Worm (Caenorhabditis elegans): Measurements from ENCODE around the gene C39H7.4.

C39H7.4 gene

DNA sequence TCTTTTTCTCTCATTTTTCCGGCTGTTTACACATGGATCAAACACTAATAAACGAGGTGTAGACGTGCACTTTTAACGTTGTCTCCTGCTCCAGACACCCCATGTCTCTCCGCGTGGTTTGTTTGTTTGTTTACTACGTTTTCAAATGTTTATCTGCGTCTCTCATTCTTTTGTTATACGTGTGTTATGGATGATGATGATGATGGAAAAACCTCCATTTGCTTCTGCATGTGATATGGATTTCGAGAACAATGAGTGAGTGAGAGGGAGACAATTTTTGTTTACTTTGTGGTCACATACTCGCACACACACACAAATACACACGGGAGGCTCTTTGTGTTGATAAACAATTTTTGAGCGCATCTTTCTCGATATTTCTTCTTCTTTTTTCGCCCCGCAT, 9.9 kb downstream of the C39H7.4 start (continued):
- TF ChIP-seq hlh-4 (tag; optimal IDR thresholded peaks at IDR 0.05) (no peak), pqm-1 (tag; optimal IDR thresholded peaks at IDR 0.05) (no peak), nhr-71 (tag; optimal IDR thresholded peaks at IDR 0.05) (peak; percentile 92), ces-1 (GFP tag; optimal IDR thresholded peaks at IDR 0.05) (no peak), unc-130 (tag; optimal IDR thresholded peaks at IDR 0.05) (no peak), nhr-28 (tag; optimal IDR thresholded peaks at IDR 0.05) (no peak), sox-4 (tag; optimal IDR thresholded peaks at IDR 0.05) (peak; percentile 39), zip-4 (GFP tag; optimal IDR thresholded peaks at IDR 0.05) (no peak), irx-1 (tag; optimal IDR thresholded peaks at IDR 0.05) (peak; percentile 89), sup-37 (GFP tag; optimal IDR thresholded peaks at IDR 0.05) (peak; percentile 32), unc-30 (tag; optimal IDR thresholded peaks at IDR 0.05) (no peak), egl-27 (tag; optimal IDR thresholded peaks at IDR 0.05) (peak in 1 of 2 experiments; percentile 23), fkh-4 (tag; optimal IDR thresholded peaks at IDR 0.05; ENCODE audit: borderline replicate concordance) (no peak), nhr-12 (tag; optimal IDR thresholded peaks at IDR 0.05) (no peak), skn-1 (tag; optimal IDR thresholded peaks at IDR 0.05) (peak; percentile 56), mab-9 (GFP tag; IDR thresholded peaks at IDR 0.05) (peak; percentile 33; the same call in 1 of the 2 replicates), egl-13 (tag; optimal IDR thresholded peaks at IDR 0.05) (peak; percentile 73), nhr-47 (tag; optimal IDR thresholded peaks at IDR 0.05) (peak; percentile 79), hpl-2 (GFP tag; optimal IDR thresholded peaks at IDR 0.05) (no peak), nhr-84 (tag; optimal IDR thresholded peaks at IDR 0.05) (no peak), C34B4.2 (tag; optimal IDR thresholded peaks at IDR 0.05) (no peak), unc-62 (GFP tag; optimal IDR thresholded peaks at IDR 0.05) (no peak), pag-3 (tag; optimal IDR thresholded peaks at IDR 0.05; ENCODE audit: borderline replicate concordance, insufficient read depth) (no peak), elt-2 (tag; optimal IDR thresholded peaks at IDR 0.05) (peak; percentile 68), C04F5.9 (tag; optimal IDR thresholded peaks at IDR 0.05) (no peak), ceh-82 (tag; optimal IDR thresholded peaks at IDR 0.05) (peak in 1 of 3 experiments; percentile 29), sptf-1 (tag; optimal IDR thresholded peaks at IDR 0.05) (no peak), isw-1 (GFP tag; IDR thresholded peaks at IDR 0.05) (peak; percentile 5; the same call in 1 of the 2 replicates), aha-1 (tag; optimal IDR thresholded peaks at IDR 0.05) (peak; percentile 18), dsc-1 (tag; optimal IDR thresholded peaks at IDR 0.05) (peak; percentile 2), elt-3 (tag; optimal IDR thresholded peaks at IDR 0.05) (no peak), ceh-63 (GFP tag; optimal IDR thresholded peaks at IDR 0.05) (no peak), snu-23 (GFP tag; optimal IDR thresholded peaks at IDR 0.05) (peak; percentile 52), rnt-1 (tag; optimal IDR thresholded peaks at IDR 0.05) (peak; percentile 14), nhr-237 (tag; optimal IDR thresholded peaks at IDR 0.05) (peak; percentile 2), lin-35 (GFP tag; optimal IDR thresholded peaks at IDR 0.05) (peak in 1 of 2 experiments; percentile 57), efl-3 (GFP tag; optimal IDR thresholded peaks at IDR 0.05) (no peak), grh-1 (GFP tag; IDR thresholded peaks at IDR 0.05) (no peak), lin-15B (tag; optimal IDR thresholded peaks at IDR 0.05) (no peak), pax-3 (tag; optimal IDR thresholded peaks at IDR 0.05) (peak; percentile 86), tbx-2 (tag; optimal IDR thresholded peaks at IDR 0.05) (peak; percentile 72)

DNA sequence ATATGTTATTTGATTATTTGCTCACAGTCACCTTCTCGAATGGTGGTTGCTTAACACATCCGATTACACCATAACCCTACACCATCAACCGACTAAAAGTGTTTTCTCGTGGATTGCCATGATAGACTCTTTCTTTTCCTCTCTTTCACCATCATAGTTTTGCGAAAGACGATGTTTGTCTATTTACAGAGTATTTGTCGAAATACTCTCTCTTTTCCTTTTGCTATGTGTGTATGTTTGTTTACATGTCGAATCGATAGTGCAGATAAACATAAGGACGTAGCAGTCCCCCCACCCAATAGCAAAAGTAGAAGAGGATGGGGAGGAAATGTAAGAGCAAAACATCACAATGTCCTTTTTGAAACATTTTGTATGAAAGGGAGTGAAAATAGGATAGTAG, 11.1 kb downstream of the C39H7.4 start:
- TF ChIP-seq tbx-2 (tag; optimal IDR thresholded peaks at IDR 0.05) (peak; percentile 35), lin-35 (GFP tag; optimal IDR thresholded peaks at IDR 0.05) (no peak), nhr-71 (tag; optimal IDR thresholded peaks at IDR 0.05) (peak; percentile 40), vab-15 (tag; optimal IDR thresholded peaks at IDR 0.05) (no peak), unc-62 (GFP tag; optimal IDR thresholded peaks at IDR 0.05) (no peak), jun-1 (tag; optimal IDR thresholded peaks at IDR 0.05) (peak; percentile 7), mab-9 (GFP tag; IDR thresholded peaks at IDR 0.05) (0 out of 2 replicates have a peak, but pooled peaks have one; percentile 42), nhr-20 (tag; optimal IDR thresholded peaks at IDR 0.05) (no peak), hlh-4 (tag; optimal IDR thresholded peaks at IDR 0.05) (no peak), ceh-90 (tag; optimal IDR thresholded peaks at IDR 0.05) (no peak), nhr-90 (tag; optimal IDR thresholded peaks at IDR 0.05; ENCODE audit: poor library complexity) (no peak), lsy-2 (tag; optimal IDR thresholded peaks at IDR 0.05) (peak in 1 of 2 experiments; percentile 11), F16B12.6 (tag; optimal IDR thresholded peaks at IDR 0.05) (no peak), isw-1 (GFP tag; IDR thresholded peaks at IDR 0.05) (no peak), nhr-77 (tag; optimal IDR thresholded peaks at IDR 0.05) (peak; percentile 43), lin-14 (GFP tag; optimal IDR thresholded peaks at IDR 0.05) (peak; percentile 49), efl-1 (optimal IDR thresholded peaks at IDR 0.05) (no peak), efl-1 (GFP tag; optimal IDR thresholded peaks at IDR 0.05 in 1 of 2) (no peak), snu-23 (GFP tag; optimal IDR thresholded peaks at IDR 0.05) (no peak)
